Fruit fly (Drosophila melanogaster): ENCODE data around the gene CG32095.

DNA sequence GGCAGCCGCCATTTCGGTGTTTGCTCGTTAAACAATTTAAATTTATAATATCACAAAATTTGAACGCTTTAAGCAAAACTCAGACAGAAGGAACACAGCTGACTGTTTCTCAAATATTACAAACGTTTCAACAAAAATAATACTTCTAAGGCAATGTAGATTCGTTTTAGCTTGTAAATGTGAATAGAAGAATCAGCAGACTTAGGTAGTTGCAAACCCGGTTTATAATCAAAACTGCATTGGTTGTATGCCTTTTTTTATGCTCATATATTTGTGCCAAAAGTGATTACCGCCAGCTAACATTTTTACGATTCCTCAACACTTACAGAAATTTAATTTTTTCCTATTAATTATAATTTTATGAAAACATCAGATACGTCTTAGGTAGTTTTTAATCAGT, 51.1 kb downstream of the CG32095 start, which contains the start of gene Tim13:
- TF ChIP-seq fd96Ca (GFP tag; IDR thresholded peaks at IDR 0.05), result no peak
- no peak for TF ChIP-seq Snoo (tag; optimal IDR thresholded peaks at IDR 0.05)
